Comparison of ENCODE assay signal across 1 fruit fly cellular context in the genomic region with DNA sequence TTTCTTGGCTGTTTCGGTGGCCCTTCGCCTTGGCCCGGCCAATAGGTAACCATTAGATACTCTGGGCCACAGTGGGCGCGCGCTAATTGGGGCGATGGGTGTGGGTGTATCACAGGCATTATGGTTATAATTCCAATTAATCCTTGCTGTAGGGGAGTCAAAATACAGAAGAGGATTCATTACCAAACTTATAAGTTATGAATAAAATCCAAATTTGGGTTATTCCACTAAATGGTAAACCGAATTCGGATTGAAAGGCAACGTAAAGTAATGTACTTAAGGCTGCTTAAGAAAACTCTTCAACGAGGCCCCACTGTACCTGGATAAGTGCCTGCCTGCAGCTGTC.
TF ChIP-seq lines count a peak whose summit lies in the region.

No protein-coding gene starts in this region.

TF ChIP-seq in whole organism, embryonic, 481 proteins besides CTCF, POLR2A, EP300 and RAD21 (continued from another document):
- no peak for TF ChIP-seq CG9932 (GFP tag; IDR thresholded peaks at IDR 0.05; lab: Robert Waterston, UW)
- peak; percentile 53 for TF ChIP-seq Meics (GFP tag; optimal IDR thresholded peaks at IDR 0.05; lab: Kevin White, UChicago)
- no peak for TF ChIP-seq toy (GFP tag; IDR thresholded peaks at IDR 0.05; lab: Robert Waterston, UW)
- TF ChIP-seq fd3F (GFP tag; optimal IDR thresholded peaks at IDR 0.05; lab: Kevin White, UChicago): no peak
- TF ChIP-seq CG31441 (GFP tag; IDR thresholded peaks at IDR 0.05; lab: Robert Waterston, UW): peak; percentile 39; the same call in 1 of the 2 replicates
- TF ChIP-seq CG16779 (GFP tag; IDR thresholded peaks at IDR 0.05; lab: Robert Waterston, UW): no peak
- TF ChIP-seq hth (optimal IDR thresholded peaks at IDR 0.05; lab: Kevin White, UChicago): no peak
- TF ChIP-seq CG7839 (tag; optimal IDR thresholded peaks at IDR 0.05; lab: Kevin White, UChicago): peak; percentile 35
- TF ChIP-seq CG11247 (GFP tag; IDR thresholded peaks at IDR 0.05; lab: Robert Waterston, UW): 0 out of 2 replicates have a peak, but pooled peaks have one; percentile 38
- TF ChIP-seq CG11504 (tag; optimal IDR thresholded peaks at IDR 0.05; lab: Kevin White, UChicago): peak; percentile 72
- no peak for TF ChIP-seq zfh2 (GFP tag; optimal IDR thresholded peaks at IDR 0.05; lab: Kevin White, UChicago)
- TF ChIP-seq CG7928 (GFP tag; optimal IDR thresholded peaks at IDR 0.05; lab: Kevin White, UChicago): no peak
- TF ChIP-seq Ravus (GFP tag; IDR thresholded peaks at IDR 0.05; lab: Robert Waterston, UW): no peak
- TF ChIP-seq CG32532 (GFP tag; IDR thresholded peaks at IDR 0.05; lab: Robert Waterston, UW): peak; percentile 67
- TF ChIP-seq CG17361 (GFP tag; IDR thresholded peaks at IDR 0.05; lab: Robert Waterston, UW): peak; percentile 52; the same call in 1 of the 3 replicates
- TF ChIP-seq sisA (GFP tag; IDR thresholded peaks at IDR 0.05; lab: Robert Waterston, UW): peak; percentile 40
TF ChIP-seq in whole organism, embryonic: peak in this region for 136.
